Worm (Caenorhabditis elegans) whole organism, young adult: ENCODE measurements around the gene exos-1.

Experiments used
- F49E8.2 ChIP-seq: sonication (generic microtip); optimal IDR thresholded peaks from 3 replicates; lab custom pipeline; 2017; ENCODE audit warnings: missing genetic modification characterization, mild to moderate bottlenecking, missing compliant biosample characterization, antibody characterized with exemption, moderate library complexity; ENCODE audit not compliant: insufficient read depth
- T07F8.4 ChIP-seq: sonication (generic microtip); optimal IDR thresholded peaks from 2 replicates; lab custom pipeline; 2016; ENCODE audit warnings: mild to moderate bottlenecking, missing genetic modification characterization, moderate library complexity, missing compliant biosample characterization
- T26A5.8 ChIP-seq: sonication (generic microtip); optimal IDR thresholded peaks from 2 replicates; lab custom pipeline; 2016; ENCODE audit warnings: missing genetic modification characterization, missing compliant biosample characterization
- attf-3 ChIP-seq: fragments of 200-800 bp; sonication (Bioruptor generic); conservative IDR thresholded peaks from 2 replicates; pipeline ENCODE4 v1.3.6; 2022; ENCODE audit warnings: missing genetic modification reagents, missing genetic modification characterization, missing compliant biosample characterization
- ekl-4 ChIP-seq: fragments of 200-800 bp; sonication (Bioruptor generic); IDR thresholded peaks from 2 replicates; pipeline ENCODE4 v1.3.6; 2022; ENCODE audit warnings: missing genetic modification reagents, missing genetic modification characterization, missing compliant biosample characterization
- lir-1 ChIP-seq: fragments of 200-800 bp; sonication (Bioruptor generic); conservative IDR thresholded peaks from 2 replicates; pipeline ENCODE4 v1.3.6; 2022; ENCODE audit warnings: missing genetic modification reagents, missing genetic modification characterization, missing compliant biosample characterization

ce11 chrIII:10994085-10994484 lies 14.8 kb upstream of the exos-1 start:
- TF ChIP-seq ekl-4 (GFP tag; lab: Robert Waterston, UW) (no peak), attf-3 (GFP tag; lab: Robert Waterston, UW) (no peak), T07F8.4 (no peak), lir-1 (no peak), F49E8.2 (tag; lab: Kevin White, UChicago) (no peak), T26A5.8 (tag; lab: Kevin White, UChicago) (no peak)
